Worm (Caenorhabditis elegans): ENCODE measurements around the gene fbxa-7.

DNA sequence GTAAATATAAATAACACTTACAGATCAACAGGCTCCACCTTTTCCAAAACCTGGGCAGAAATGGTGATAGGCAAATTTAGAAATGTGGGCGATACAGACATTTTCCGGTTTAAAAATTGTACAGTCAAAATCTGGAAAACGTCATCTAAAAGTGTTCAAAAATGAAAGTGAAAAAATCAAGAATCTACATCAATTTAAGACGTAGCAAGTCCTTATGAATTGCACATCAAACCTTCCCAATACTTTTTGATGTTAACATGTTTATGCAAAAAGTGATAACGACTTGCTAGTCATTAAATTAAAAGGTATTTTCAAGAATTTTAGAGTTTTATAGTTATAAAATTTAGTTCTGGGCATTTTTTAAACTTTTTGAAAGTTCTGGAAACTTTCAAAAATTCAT lies at the start of gene fbxa-7:
- no peak for TF ChIP-seq snpc-4 (tag; optimal IDR thresholded peaks at IDR 0.05)
- TF ChIP-seq flh-1 (GFP tag; optimal IDR thresholded peaks at IDR 0.05): no peak
- no peak for TF ChIP-seq nhr-12 (tag; optimal IDR thresholded peaks at IDR 0.05)
- TF ChIP-seq nhr-237 (tag; optimal IDR thresholded peaks at IDR 0.05): no peak
